Fruit fly (Drosophila melanogaster): ENCODE data around the gene CG17202.

Gene CG17202

DNA sequence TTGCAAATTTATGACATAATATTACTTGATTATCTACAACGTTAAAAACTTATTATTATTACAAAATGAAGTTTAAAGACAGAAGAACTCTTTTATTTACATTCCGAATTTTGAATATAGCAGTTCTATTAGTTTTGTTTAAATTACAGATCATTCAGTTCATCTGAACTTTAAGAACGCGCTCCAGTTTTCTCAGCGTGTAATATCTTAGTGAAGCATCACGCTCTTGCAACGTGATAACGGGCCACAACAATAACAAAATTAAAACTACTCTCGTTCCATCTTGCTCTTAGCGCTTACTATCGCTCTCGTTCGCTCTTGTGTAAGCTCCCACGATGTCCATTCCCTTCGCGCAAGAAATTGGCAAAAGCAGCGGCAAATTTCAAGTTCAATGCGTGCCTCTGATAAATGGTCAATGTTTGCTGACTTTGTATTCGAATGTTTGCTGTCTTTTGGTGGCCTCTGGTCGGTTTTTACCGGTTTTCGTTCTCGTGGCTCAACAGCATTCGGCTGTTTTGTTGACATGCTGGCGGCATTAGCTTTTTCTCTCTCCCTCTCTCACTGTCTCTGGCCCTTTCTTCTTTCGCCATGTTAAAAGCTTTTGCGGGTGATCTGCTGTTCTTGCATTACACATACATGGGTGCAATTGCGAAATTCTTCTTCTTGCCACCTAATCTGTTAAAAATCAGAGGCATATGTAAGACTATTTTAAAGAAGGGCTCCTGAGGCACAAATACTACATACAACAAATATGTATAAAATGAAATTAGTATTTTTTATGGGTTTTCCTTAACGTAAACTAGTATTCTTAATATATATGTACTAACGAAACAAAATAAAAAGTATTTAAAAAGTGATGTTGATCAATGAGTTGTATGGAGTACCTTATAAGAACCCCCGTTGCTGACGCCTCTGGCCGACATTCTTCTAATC lies 20.3 kb downstream of the CG17202 start:
- TF ChIP-seq cyc (GFP tag; optimal IDR thresholded peaks at IDR 0.05) (peak; percentile 14), CG11762 (GFP tag; optimal IDR thresholded peaks at IDR 0.05; ENCODE audit: insufficient read depth) (peak; percentile 11), ss (GFP tag; optimal IDR thresholded peaks at IDR 0.05) (peak; percentile 11 to 41), eg (GFP tag; IDR thresholded peaks at IDR 0.05) (peak; percentile 60; the same call in 1 of the 3 replicates), CG3919 (GFP tag; optimal IDR thresholded peaks at IDR 0.05) (peak; percentile 56), CG6854 (GFP tag; optimal IDR thresholded peaks at IDR 0.05) (peak; percentile 42), CG32006 (GFP tag; optimal IDR thresholded peaks at IDR 0.05) (peak; percentile 65), Smox (GFP tag; optimal IDR thresholded peaks at IDR 0.05) (peak; percentile 17), spab (GFP tag; optimal IDR thresholded peaks at IDR 0.05) (no peak), CG11294 (GFP tag; IDR thresholded peaks at IDR 0.05) (no peak), CG6276 (GFP tag; optimal IDR thresholded peaks at IDR 0.05) (peak; percentile 65), lz (GFP tag; optimal IDR thresholded peaks at IDR 0.05) (peak; percentile 45), vri (GFP tag; optimal IDR thresholded peaks at IDR 0.05) (peak; percentile 64), Hr38 (GFP tag; optimal IDR thresholded peaks at IDR 0.05) (no peak), Ets96B (tag; optimal IDR thresholded peaks at IDR 0.05) (peak; percentile 58), Lpt (GFP tag; optimal IDR thresholded peaks at IDR 0.05) (peak; percentile 33), Gug (GFP tag; IDR thresholded peaks at IDR 0.05) (peak; percentile 47; the same call in 1 of the 2 replicates), CG6808 (GFP tag; optimal IDR thresholded peaks at IDR 0.05) (peak; percentile 41), fd85E (GFP tag; optimal IDR thresholded peaks at IDR 0.05) (no peak), Hr39 (GFP tag; optimal IDR thresholded peaks at IDR 0.05) (peak; percentile 46), topi (GFP tag; optimal IDR thresholded peaks at IDR 0.05) (peak; percentile 50), dac (GFP tag; optimal IDR thresholded peaks at IDR 0.05) (peak; percentile 12), CG34406 (GFP tag; optimal IDR thresholded peaks at IDR 0.05) (peak; percentile 42), Eip93F (GFP tag; optimal IDR thresholded peaks at IDR 0.05) (no peak), Met (GFP tag; optimal IDR thresholded peaks at IDR 0.05) (peak; percentile 63), CG3032 (tag; optimal IDR thresholded peaks at IDR 0.05) (peak; percentile 29), salr (GFP tag; optimal IDR thresholded peaks at IDR 0.05) (peak in 1 of 2 experiments; percentile 57), CG16779 (tag; optimal IDR thresholded peaks at IDR 0.05) (no peak), net (GFP tag; optimal IDR thresholded peaks at IDR 0.05) (peak; percentile 48), CG1621 (tag; optimal IDR thresholded peaks at IDR 0.05) (no peak), CG9139 (GFP tag; optimal IDR thresholded peaks at IDR 0.05) (no peak), CG6163 (GFP tag; IDR thresholded peaks at IDR 0.05) (peak; percentile 63; the same call in 2 of the 3 replicates), fd59A (GFP tag; optimal IDR thresholded peaks at IDR 0.05) (no peak), OdsH (GFP tag; optimal IDR thresholded peaks at IDR 0.05) (peak; percentile 54), CG4318 (GFP tag; optimal IDR thresholded peaks at IDR 0.05) (peak; percentile 18), CG6792 (GFP tag; optimal IDR thresholded peaks at IDR 0.05) (peak; percentile 19), pdm3 (GFP tag; optimal IDR thresholded peaks at IDR 0.05) (peak; percentile 70), Blimp-1 (GFP tag; optimal IDR thresholded peaks at IDR 0.05) (no peak), CG7368 (GFP tag; optimal IDR thresholded peaks at IDR 0.05) (peak; percentile 21), Hr4 (GFP tag; optimal IDR thresholded peaks at IDR 0.05) (peak; percentile 67), svp (GFP tag) (peak; percentile 67), Sox102F (GFP tag; optimal IDR thresholded peaks at IDR 0.05) (peak; percentile 31), Sox15 (GFP tag; optimal IDR thresholded peaks at IDR 0.05) (no peak), CG31627 (GFP tag; optimal IDR thresholded peaks at IDR 0.05) (peak; percentile 27), achi (GFP tag; optimal IDR thresholded peaks at IDR 0.05) (peak; percentile 45), CG10631 (GFP tag; optimal IDR thresholded peaks at IDR 0.05) (peak; percentile 45), Eip78C (GFP tag) (peak; percentile 94), CG8632 (GFP tag; optimal IDR thresholded peaks at IDR 0.05) (no peak), fkh (GFP tag; optimal IDR thresholded peaks at IDR 0.05) (peak; percentile 68), CG8319 (GFP tag; optimal IDR thresholded peaks at IDR 0.05) (no peak)

Measured in whole organism, prepupa.